Fruit fly (Drosophila melanogaster) S2 (cell line): ENCODE results near the gene Glg1.

Experiments used
- CG8478 ChIP-seq: fragments of >200 bp; optimal IDR thresholded peaks from 2 replicates; lab custom pipeline; 2018
- CTCF ChIP-seq, 2 experiments: fragments of >200 bp; optimal IDR thresholded peaks; 2 replicates each; lab custom pipeline; 2018

DNA sequence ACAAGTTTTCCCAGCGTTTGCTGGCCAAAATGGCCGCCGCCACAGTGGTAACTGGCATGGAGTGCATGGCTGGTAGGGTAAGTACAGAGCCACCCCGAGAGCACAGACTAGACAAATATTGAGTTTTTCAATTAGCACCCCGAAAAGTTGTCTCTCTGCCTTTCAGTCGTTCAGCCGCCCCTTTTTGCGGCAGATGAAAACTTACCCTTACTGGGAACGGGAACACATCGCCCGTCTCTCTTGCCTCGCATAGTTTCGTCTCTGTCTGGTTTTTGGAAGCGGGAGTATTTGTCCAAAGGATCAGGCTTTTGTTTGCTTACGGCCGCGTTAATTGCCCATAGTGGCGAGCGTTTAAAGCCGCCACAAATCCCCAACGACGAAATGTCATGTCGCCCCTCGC lies 48.6 kb downstream of the Glg1 start:
- TF ChIP-seq CG8478 (lab: Kevin White, UChicago) = no peak
- no peak for TF ChIP-seq CTCF (optimal IDR thresholded peaks at IDR 0.05; lab: Kevin White, UChicago)
